Worm (Caenorhabditis elegans): ENCODE results near the gene acs-20.

- no peak for TF ChIP-seq unc-39 (tag; optimal IDR thresholded peaks at IDR 0.05)
- TF ChIP-seq nhr-25 (tag; optimal IDR thresholded peaks at IDR 0.05) = peak; percentile 93
- TF ChIP-seq sem-4 (tag; optimal IDR thresholded peaks at IDR 0.05) = peak; percentile 88
- TF ChIP-seq ceh-16 (tag; optimal IDR thresholded peaks at IDR 0.05) = peak; percentile 8
- TF ChIP-seq skn-1 (tag; optimal IDR thresholded peaks at IDR 0.05) = peak; percentile 75
- peak; percentile 96 for TF ChIP-seq lin-13 (GFP tag; optimal IDR thresholded peaks at IDR 0.05)
- TF ChIP-seq ZK546.5 (tag; optimal IDR thresholded peaks at IDR 0.05) = peak; percentile 98
Measured at ce11 chrIV:12391003-12391637, 7.4 kb downstream of the acs-20 start, which contains the start of the genes rps-23 and dpm-3.

Data from whole organism, L2 larva.